Fruit fly (Drosophila melanogaster) whole organism, embryonic: ENCODE data around the gene CG34256.

Experiments used
- Antp ChIP-seq: fragments of 200-800 bp; sonication (Bioruptor generic); optimal IDR thresholded peaks from 3 replicates; lab custom pipeline; 2016; ENCODE audit warnings: missing biosample characterization, missing genetic modification characterization
- BtbVII ChIP-seq: fragments of 200-800 bp; sonication (Bioruptor generic); optimal IDR thresholded peaks from 3 replicates; lab custom pipeline; 2017; ENCODE audit warnings: missing biosample characterization, mild to moderate bottlenecking, missing genetic modification characterization
- CG10209 ChIP-seq: fragments of 200-800 bp; sonication (Bioruptor generic); optimal IDR thresholded peaks from 3 replicates; lab custom pipeline; 2017; ENCODE audit warnings: missing biosample characterization, mild to moderate bottlenecking, missing genetic modification characterization, missing genetic modification reagents
- CG10462 ChIP-seq: fragments of 200-800 bp; sonication (Bioruptor generic); optimal IDR thresholded peaks from 2 replicates; lab custom pipeline; 2016; ENCODE audit warnings: missing biosample characterization, missing genetic modification characterization
- CG12769 ChIP-seq: fragments of 200-800 bp; sonication (Bioruptor generic); optimal IDR thresholded peaks from 2 replicates; lab custom pipeline; 2019; ENCODE audit warnings: missing biosample characterization, mild to moderate bottlenecking, missing genetic modification characterization, moderate library complexity
- CG12942 ChIP-seq: fragments of 200-800 bp; sonication (Bioruptor generic); optimal IDR thresholded peaks from 3 replicates; lab custom pipeline; 2016; ENCODE audit warnings: missing biosample characterization, missing genetic modification characterization
- CG13296 ChIP-seq: fragments of 200-800 bp; sonication (Bioruptor generic); optimal IDR thresholded peaks from 3 replicates; lab custom pipeline; 2018; ENCODE audit warnings: missing biosample characterization, mild to moderate bottlenecking, missing genetic modification characterization
- CG13775 ChIP-seq: fragments of 200-800 bp; sonication (Bioruptor generic); optimal IDR thresholded peaks from 3 replicates; lab custom pipeline; 2017; ENCODE audit warnings: missing biosample characterization, mild to moderate bottlenecking, missing genetic modification characterization
- CG13894 ChIP-seq: fragments of 200-800 bp; sonication (Bioruptor generic); optimal IDR thresholded peaks from 3 replicates; lab custom pipeline; 2018; ENCODE audit warnings: missing biosample characterization, mild to moderate bottlenecking, missing genetic modification characterization, moderate library complexity
- CG14441 ChIP-seq: fragments of 200-800 bp; sonication (Bioruptor generic); IDR thresholded peaks from 2 replicates; pipeline ENCODE4 v1.3.6; 2022; ENCODE audit warnings: missing biosample characterization, missing genetic modification characterization
- CG15269 ChIP-seq: fragments of 200-800 bp; sonication (Bioruptor generic); optimal IDR thresholded peaks from 2 replicates; lab custom pipeline; 2018; ENCODE audit warnings: missing biosample characterization, mild to moderate bottlenecking, missing genetic modification characterization, moderate library complexity
- CG17361 ChIP-seq: fragments of 200-800 bp; sonication (Bioruptor generic); IDR thresholded peaks from 3 replicates; pipeline ENCODE4 v1.3.6; 2022; ENCODE audit warnings: missing biosample characterization, missing genetic modification characterization
- CG17385 ChIP-seq: fragments of 200-800 bp; sonication (Bioruptor generic); optimal IDR thresholded peaks from 3 replicates; lab custom pipeline; 2018; ENCODE audit warnings: missing biosample characterization, mild to moderate bottlenecking, missing genetic modification characterization
- CG2678 ChIP-seq: fragments of 200-800 bp; sonication (Bioruptor generic); optimal IDR thresholded peaks from 3 replicates; lab custom pipeline; 2019; ENCODE audit warnings: missing biosample characterization, mild to moderate bottlenecking, missing genetic modification characterization, moderate library complexity
- CG30403 ChIP-seq: fragments of 200-800 bp; sonication (Bioruptor generic); optimal IDR thresholded peaks from 3 replicates; lab custom pipeline; 2016; ENCODE audit warnings: missing biosample characterization, missing genetic modification characterization
- CG31224 ChIP-seq: fragments of 200-800 bp; sonication (Bioruptor generic); IDR thresholded peaks from 2 replicates; pipeline ENCODE4 v1.3.6; 2022; ENCODE audit warnings: missing biosample characterization, missing genetic modification characterization
- CG3407 ChIP-seq: fragments of 200-800 bp; sonication (Bioruptor generic); optimal IDR thresholded peaks from 2 replicates; lab custom pipeline; 2018; ENCODE audit warnings: missing biosample characterization, mild to moderate bottlenecking, missing genetic modification characterization
- CG5245 ChIP-seq: fragments of 200-800 bp; sonication (Bioruptor generic); optimal IDR thresholded peaks from 3 replicates; lab custom pipeline; 2016; ENCODE audit warnings: missing biosample characterization, missing genetic modification characterization
- CG7357 ChIP-seq: fragments of 200-800 bp; sonication (Bioruptor generic); IDR thresholded peaks from 3 replicates; pipeline ENCODE4 v1.3.6; 2022; ENCODE audit warnings: missing biosample characterization, missing genetic modification characterization
- CG8944 ChIP-seq: fragments of 200-800 bp; sonication (Bioruptor generic); optimal IDR thresholded peaks from 3 replicates; lab custom pipeline; 2016; ENCODE audit warnings: missing biosample characterization, missing genetic modification characterization
- CG9437 ChIP-seq: fragments of 200-800 bp; sonication (Bioruptor generic); optimal IDR thresholded peaks from 2 replicates; lab custom pipeline; 2018; ENCODE audit warnings: missing biosample characterization, mild to moderate bottlenecking, missing genetic modification characterization
- CG9727 ChIP-seq: fragments of 200-800 bp; sonication (Bioruptor generic); optimal IDR thresholded peaks from 3 replicates; lab custom pipeline; 2017; ENCODE audit warnings: missing biosample characterization, mild to moderate bottlenecking, missing genetic modification characterization
- CG9817 ChIP-seq: fragments of 200-800 bp; sonication (Bioruptor generic); optimal IDR thresholded peaks from 2 replicates; lab custom pipeline; 2018; ENCODE audit warnings: missing biosample characterization, mild to moderate bottlenecking, missing genetic modification characterization, moderate library complexity
- CG9932 ChIP-seq: fragments of 200-800 bp; sonication (Bioruptor generic); IDR thresholded peaks from 2 replicates; pipeline ENCODE4 v1.3.6; 2022; ENCODE audit warnings: missing biosample characterization, missing genetic modification characterization
- Dek ChIP-seq: fragments of 200-800 bp; sonication (Bioruptor generic); optimal IDR thresholded peaks from 3 replicates; lab custom pipeline; 2019; ENCODE audit warnings: missing biosample characterization, mild to moderate bottlenecking, missing genetic modification characterization, moderate library complexity
- Fer3 ChIP-seq: fragments of 200-800 bp; sonication (Bioruptor generic); optimal IDR thresholded peaks from 2 replicates; lab custom pipeline; 2018; ENCODE audit warnings: missing biosample characterization, mild to moderate bottlenecking, missing genetic modification characterization, moderate library complexity
- Kr ChIP-seq: fragments of 200-800 bp; sonication (Bioruptor generic); optimal IDR thresholded peaks from 2 replicates; lab custom pipeline; 2017; ENCODE audit warnings: missing biosample characterization, mild to moderate bottlenecking, missing genetic modification characterization
- Oli ChIP-seq: fragments of 200-800 bp; sonication (Bioruptor generic); optimal IDR thresholded peaks from 2 replicates; lab custom pipeline; 2018; ENCODE audit warnings: missing biosample characterization, mild to moderate bottlenecking, missing genetic modification characterization, moderate library complexity
- PHDP ChIP-seq: fragments of 200-800 bp; sonication (Bioruptor generic); optimal IDR thresholded peaks from 3 replicates; lab custom pipeline; 2018; ENCODE audit warnings: missing biosample characterization, mild to moderate bottlenecking, missing genetic modification characterization, moderate library complexity
- abd-A ChIP-seq: fragments of 200-800 bp; sonication (Bioruptor generic); optimal IDR thresholded peaks from 3 replicates; lab custom pipeline; 2019; ENCODE audit warnings: missing biosample characterization, mild to moderate bottlenecking, missing genetic modification characterization, moderate library complexity
- az2 ChIP-seq: fragments of 200-800 bp; sonication (Bioruptor generic); optimal IDR thresholded peaks from 3 replicates; lab custom pipeline; 2016; ENCODE audit warnings: missing biosample characterization, missing genetic modification characterization
- dpn ChIP-seq, 2 experiments: fragments of 200-800 bp; sonication (Bioruptor generic); optimal IDR thresholded peaks; 3 replicates each; lab custom pipeline; 2016; ENCODE audit warnings: missing biosample characterization in 2 of 2, missing genetic modification characterization in 2 of 2
- emc ChIP-seq: fragments of 200-800 bp; sonication (Bioruptor generic); optimal IDR thresholded peaks from 2 replicates; lab custom pipeline; 2016; ENCODE audit warnings: missing biosample characterization, missing genetic modification characterization
- ems ChIP-seq: fragments of 200-800 bp; sonication (Bioruptor generic); optimal IDR thresholded peaks from 3 replicates; lab custom pipeline; 2016; ENCODE audit warnings: missing biosample characterization, missing genetic modification characterization
- fd3F ChIP-seq: fragments of 200-800 bp; sonication (Bioruptor generic); optimal IDR thresholded peaks from 2 replicates; lab custom pipeline; 2018; ENCODE audit warnings: missing biosample characterization, mild to moderate bottlenecking, missing genetic modification characterization, moderate library complexity
- gsb-n ChIP-seq: fragments of 200-800 bp; sonication (Bioruptor generic); optimal IDR thresholded peaks from 3 replicates; lab custom pipeline; 2018; ENCODE audit warnings: missing biosample characterization, mild to moderate bottlenecking, missing genetic modification characterization
- gt ChIP-seq: fragments of 200-800 bp; sonication (Bioruptor generic); IDR thresholded peaks from 2 replicates; pipeline ENCODE4 v1.3.6; 2022; ENCODE audit warnings: missing biosample characterization, missing genetic modification characterization
- her ChIP-seq: fragments of 200-800 bp; sonication (Bioruptor generic); optimal IDR thresholded peaks from 2 replicates; lab custom pipeline; 2016; ENCODE audit warnings: missing biosample characterization, missing genetic modification characterization
- insv ChIP-seq, 2 experiments: fragments of 200-800 bp; sonication (Bioruptor generic); optimal IDR thresholded peaks; 3 replicates each; lab custom pipeline; 2016 to 2018; ENCODE audit warnings: missing biosample characterization in 2 of 2, missing genetic modification characterization in 2 of 2
- lilli ChIP-seq: fragments of 200-800 bp; sonication (Bioruptor generic); optimal IDR thresholded peaks from 3 replicates; lab custom pipeline; 2016; ENCODE audit warnings: missing biosample characterization, missing genetic modification characterization
- nmo ChIP-seq: fragments of 200-800 bp; sonication (Bioruptor generic); optimal IDR thresholded peaks from 2 replicates; lab custom pipeline; 2018; ENCODE audit warnings: missing biosample characterization, mild to moderate bottlenecking, missing genetic modification characterization, moderate library complexity
- oc ChIP-seq: fragments of 200-800 bp; sonication (Bioruptor generic); optimal IDR thresholded peaks from 2 replicates; lab custom pipeline; 2018; ENCODE audit warnings: missing biosample characterization, mild to moderate bottlenecking, missing genetic modification characterization, moderate library complexity
- pan ChIP-seq, 4 experiments: fragments of >200 bp in 3 of 4; fragments of 200-800 bp in 1 of 4; sonication (Bioruptor generic) in 1 of 4; optimal IDR thresholded peaks in 3 of 4; IDR thresholded peaks in 1 of 4; 2 replicates each; pipeline versions ENCODE4 v1.3.6 to Lab custom; 2017 to 2022; ENCODE audit warnings: missing biosample characterization in 2 of 4, missing genetic modification characterization in 2 of 4, mixed read lengths in 1 of 4
- row ChIP-seq: fragments of 200-800 bp; sonication (Bioruptor generic); IDR thresholded peaks from 3 replicates; pipeline ENCODE4 v1.3.6; 2022; ENCODE audit warnings: missing biosample characterization, missing genetic modification characterization
- scrt ChIP-seq: fragments of 200-800 bp; sonication (Bioruptor generic); optimal IDR thresholded peaks from 2 replicates; lab custom pipeline; 2018; ENCODE audit warnings: missing biosample characterization, mild to moderate bottlenecking, missing genetic modification characterization, moderate library complexity
- sd ChIP-seq: fragments of 200-800 bp; sonication (Bioruptor generic); optimal IDR thresholded peaks from 3 replicates; lab custom pipeline; 2018; ENCODE audit warnings: missing biosample characterization, mild to moderate bottlenecking, missing genetic modification characterization, moderate library complexity
- tgo ChIP-seq: fragments of 200-800 bp; sonication (Bioruptor generic); IDR thresholded peaks from 3 replicates; pipeline ENCODE4 v1.3.6; 2022; ENCODE audit warnings: missing biosample characterization, missing genetic modification characterization
- tin ChIP-seq: fragments of 200-800 bp; sonication (Bioruptor generic); optimal IDR thresholded peaks from 3 replicates; lab custom pipeline; 2016; ENCODE audit warnings: missing biosample characterization, missing genetic modification characterization
- yki ChIP-seq: fragments of >200 bp; optimal IDR thresholded peaks from 3 replicates; lab custom pipeline; 2018

Gene CG34256

DNA sequence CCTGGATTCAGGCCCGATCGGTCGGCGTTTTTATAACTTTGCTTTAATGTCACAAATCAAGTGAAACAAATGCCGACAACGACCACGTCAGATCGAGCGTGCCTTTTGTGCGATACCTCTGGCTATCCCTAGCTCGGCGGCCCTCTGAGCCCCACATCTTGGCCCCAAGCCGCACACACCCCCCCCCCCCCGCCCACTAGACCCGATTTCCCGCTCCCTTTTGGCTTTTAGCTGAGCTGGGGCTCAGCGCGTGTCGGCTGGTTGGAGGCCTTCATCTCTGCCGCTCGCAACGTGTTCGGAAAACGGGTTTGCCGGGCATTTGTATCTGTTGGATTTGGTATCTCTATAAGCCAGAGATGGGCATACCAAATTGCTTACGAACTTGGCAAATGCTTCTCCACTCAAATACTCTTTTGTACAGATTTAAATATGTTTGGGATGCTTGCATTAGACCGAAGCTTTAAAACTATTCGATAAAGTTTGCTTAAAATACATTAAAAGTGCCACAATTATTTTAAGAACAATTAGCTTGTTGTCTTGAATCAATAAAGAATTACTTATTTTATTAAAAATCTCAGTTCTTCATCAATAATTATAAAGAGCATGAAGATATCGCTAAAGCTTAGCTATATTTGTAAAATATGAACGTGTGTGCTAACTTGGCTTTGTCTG, 26.7 kb upstream of the CG34256 start (continued):
- TF ChIP-seq Oli = peak; percentile 34
- peak; percentile 41; the same call in 1 of the 3 replicates for TF ChIP-seq CG7357 (GFP tag; lab: Robert Waterston, UW)
- peak; percentile 93 for TF ChIP-seq CG12769 (tag; lab: Kevin White, UChicago)
- peak; percentile 46 for TF ChIP-seq CG14441 (GFP tag; lab: Robert Waterston, UW)
- no peak for TF ChIP-seq CG12942
- peak; percentile 39 for TF ChIP-seq fd3F (GFP tag; lab: Kevin White, UChicago)
- peak; percentile 26 for TF ChIP-seq gsb-n
- TF ChIP-seq CG3407 (GFP tag; lab: Kevin White, UChicago) = no peak
- TF ChIP-seq emc (GFP tag; lab: Kevin White, UChicago) = no peak
- peak; percentile 25 for TF ChIP-seq scrt
- peak; percentile 14 for TF ChIP-seq CG17385
- TF ChIP-seq tin (GFP tag; lab: Kevin White, UChicago) = peak; percentile 21
- peak; percentile 58 for TF ChIP-seq CG9932 (GFP tag; lab: Robert Waterston, UW)
- TF ChIP-seq abd-A (tag; lab: Kevin White, UChicago) = peak; percentile 11
- peak; percentile 22 for TF ChIP-seq az2 (GFP tag; lab: Kevin White, UChicago)
- TF ChIP-seq ems (GFP tag; lab: Kevin White, UChicago) = no peak
- peak; percentile 27 for TF ChIP-seq sd (tag; lab: Kevin White, UChicago)
- peak; percentile 37 for TF ChIP-seq PHDP
- no peak for TF ChIP-seq pan (optimal IDR thresholded peaks at IDR 0.05; lab: Kevin White, UChicago)
- peak in 1 of 2 experiments; percentile 10 for TF ChIP-seq pan (GFP tag; optimal IDR thresholded peaks at IDR 0.05 in 1 of 2, IDR thresholded peaks at IDR 0.05 in 1 of 2)
- TF ChIP-seq her (GFP tag; lab: Kevin White, UChicago) = no peak
- TF ChIP-seq CG31224 (GFP tag; lab: Robert Waterston, UW) = no peak
- no peak for TF ChIP-seq yki (lab: Kevin White, UChicago)
- no peak for TF ChIP-seq Antp (GFP tag; lab: Kevin White, UChicago)
- TF ChIP-seq CG17361 (GFP tag; lab: Robert Waterston, UW) = peak; percentile 47; the same call in 2 of the 3 replicates
- peak; percentile 35 for TF ChIP-seq CG10209 (GFP tag; lab: Kevin White, UChicago)
- TF ChIP-seq nmo (GFP tag; lab: Kevin White, UChicago) = peak; percentile 36
- TF ChIP-seq CG13894 (tag; lab: Kevin White, UChicago) = peak; percentile 82
- peak; percentile 1 for TF ChIP-seq CG13775 (GFP tag; lab: Kevin White, UChicago)
- TF ChIP-seq CG5245 (GFP tag; lab: Kevin White, UChicago) = no peak
- no peak for TF ChIP-seq gt (GFP tag; lab: Robert Waterston, UW)
- TF ChIP-seq lilli = peak; percentile 51
- peak; percentile 90 for TF ChIP-seq oc
- TF ChIP-seq CG13296 = no peak
- TF ChIP-seq Kr (GFP tag; lab: Kevin White, UChicago) = no peak
- TF ChIP-seq tgo (GFP tag; lab: Robert Waterston, UW) = peak; percentile 39; the same call in 2 of the 3 replicates
- peak; percentile 27 for TF ChIP-seq Fer3 (tag; lab: Kevin White, UChicago)
- no peak for TF ChIP-seq CG10462 (GFP tag; lab: Kevin White, UChicago)
- no peak for TF ChIP-seq CG8944 (GFP tag; lab: Kevin White, UChicago)
- peak; percentile 1 for TF ChIP-seq Dek (tag; lab: Kevin White, UChicago)
- peak; percentile 73 for TF ChIP-seq row (GFP tag; lab: Robert Waterston, UW)
- TF ChIP-seq dpn (GFP tag; optimal IDR thresholded peaks at IDR 0.05; lab: Kevin White, UChicago) = peak in 1 of 2 experiments; percentile 14
- peak; percentile 24 for TF ChIP-seq CG30403 (GFP tag; lab: Kevin White, UChicago)
- no peak for TF ChIP-seq insv (GFP tag; optimal IDR thresholded peaks at IDR 0.05; lab: Kevin White, UChicago)
- peak; percentile 22 for TF ChIP-seq CG9437
- peak; percentile 35 for TF ChIP-seq BtbVII (GFP tag; lab: Kevin White, UChicago)
- peak; percentile 18 for TF ChIP-seq CG15269
- peak; percentile 65 for TF ChIP-seq CG2678 (tag; lab: Kevin White, UChicago)
- peak; percentile 28 for TF ChIP-seq CG9817 (tag; lab: Kevin White, UChicago)
- peak; percentile 4 for TF ChIP-seq CG9727 (GFP tag; lab: Kevin White, UChicago)
